Worm (Caenorhabditis elegans): ENCODE results near the gene irld-51.

- TF ChIP-seq elt-1 (tag; optimal IDR thresholded peaks at IDR 0.05) (no peak), fos-1 (tag; optimal IDR thresholded peaks at IDR 0.05) (no peak), nhr-25 (tag; optimal IDR thresholded peaks at IDR 0.05) (no peak), aly-2 (tag; optimal IDR thresholded peaks at IDR 0.05) (no peak), sem-4 (tag; optimal IDR thresholded peaks at IDR 0.05) (no peak), unc-39 (tag; optimal IDR thresholded peaks at IDR 0.05) (no peak), F13H6.1 (tag; optimal IDR thresholded peaks at IDR 0.05) (no peak), skn-1 (tag; optimal IDR thresholded peaks at IDR 0.05) (no peak), ama-1 (optimal IDR thresholded peaks at IDR 0.05) (no peak)
These were observed 14.7 kb downstream of the irld-51 start, which contains the start of gene irld-65 for ce11 chrII:2937852-2938251.

Data from whole organism, L2 larva.